Worm (Caenorhabditis elegans): ENCODE results near the gene F20E11.7.

DNA sequence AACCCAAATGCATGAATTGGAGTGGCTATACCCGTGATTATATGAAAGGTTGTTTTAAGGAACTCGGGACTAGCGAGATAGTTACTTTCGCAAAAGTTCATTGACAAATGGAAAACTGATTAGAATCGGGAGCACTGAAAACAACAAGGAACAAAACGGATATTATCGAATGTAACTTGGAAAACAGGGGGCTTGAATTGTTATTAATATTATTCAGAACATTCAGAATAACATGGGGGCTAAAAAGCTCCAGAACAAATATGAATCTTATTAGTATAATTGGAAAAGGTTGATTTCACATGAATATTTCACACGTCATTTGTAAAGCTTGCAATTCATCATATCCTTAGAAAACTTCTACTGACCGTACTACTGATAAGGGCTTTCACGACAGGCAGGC, 7.2 kb downstream of the F20E11.7 start, which contains the start of gene srh-235:
- TF ChIP-seq ama-1 (optimal IDR thresholded peaks at IDR 0.05) (no peak), ama-1 (GFP tag; optimal IDR thresholded peaks at IDR 0.05) (no peak), zfh-2 (GFP tag; conservative IDR thresholded peaks at IDR 0.05) (no peak), madf-10 (tag; optimal IDR thresholded peaks at IDR 0.05) (no peak)

Measured in whole organism, young adult.